Fruit fly (Drosophila melanogaster) Kc167 (cell line): ENCODE results near the gene CG8379.

Source experiments
- Myc ChIP-seq: fragments of >200 bp; optimal IDR thresholded peaks from 2 replicates; lab custom pipeline; 2017; ENCODE audit warnings: missing external identifiers
- Sin3A ChIP-seq: fragments of >200 bp; optimal IDR thresholded peaks from 2 replicates; lab custom pipeline; 2018; ENCODE audit warnings: missing external identifiers
- h ChIP-seq: fragments of >200 bp; optimal IDR thresholded peaks from 3 replicates; lab custom pipeline; 2018; ENCODE audit warnings: missing external identifiers
- psq ChIP-seq: fragments of >200 bp; optimal IDR thresholded peaks from 2 replicates; lab custom pipeline; 2017; ENCODE audit warnings: missing external identifiers

dm6 chr3R:8820428-8820912 is 3.7 kb upstream of the CG8379 start, which contains the start of gene aqz:
- no peak for TF ChIP-seq h (lab: Kevin White, UChicago)
- TF ChIP-seq psq (lab: Kevin White, UChicago): no peak
- no peak for TF ChIP-seq Sin3A
- TF ChIP-seq Myc: no peak
